Worm (Caenorhabditis elegans): ENCODE data around the gene T01D1.4.
A peak's percentile ranks its signal among the peaks of the same experiment; 100 is the strongest.

- TF ChIP-seq ama-1 (optimal IDR thresholded peaks at IDR 0.05), result peak; percentile 57
- peak; percentile 81 for TF ChIP-seq snpc-4 (tag; optimal IDR thresholded peaks at IDR 0.05)
- peak; percentile 78 for TF ChIP-seq fos-1 (tag; optimal IDR thresholded peaks at IDR 0.05)
- peak; percentile 79 for TF ChIP-seq ceh-82 (tag; optimal IDR thresholded peaks at IDR 0.05)
- no peak for TF ChIP-seq ceh-16 (tag; optimal IDR thresholded peaks at IDR 0.05)
- peak; percentile 95 for TF ChIP-seq mab-5 (tag; optimal IDR thresholded peaks at IDR 0.05)
- TF ChIP-seq nhr-25 (tag; optimal IDR thresholded peaks at IDR 0.05), result peak; percentile 90
- no peak for TF ChIP-seq skn-1 (tag; optimal IDR thresholded peaks at IDR 0.05)
Observed at ce11 chrII:155904-156303, 23.0 kb downstream of the T01D1.4 start, which contains the start of gene mrpl-28.

Data from whole organism, L2 larva.